Fruit fly (Drosophila melanogaster): ENCODE results near the gene emei.

The emei gene

DNA sequence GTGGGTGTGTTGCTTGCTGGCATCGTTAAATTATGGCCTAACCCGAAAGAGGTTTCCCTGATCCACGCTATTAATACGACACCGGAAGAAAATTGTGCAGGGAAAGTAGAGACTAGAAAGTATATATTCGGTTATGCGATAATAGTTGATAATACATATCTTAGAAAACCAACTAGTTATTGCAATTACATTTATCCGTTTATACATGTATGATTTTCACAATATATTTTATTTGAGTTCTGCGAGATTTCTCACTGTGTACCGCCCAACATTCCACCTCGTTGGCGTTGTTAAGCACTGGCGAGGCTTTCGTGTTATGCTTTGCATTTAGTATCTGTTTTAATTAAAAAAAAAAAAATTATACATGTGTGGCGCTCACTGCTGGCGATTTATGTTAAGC is 45.9 kb downstream of the emei start (continued):
- no peak for TF ChIP-seq dmrt99B (tag; optimal IDR thresholded peaks at IDR 0.05)
- TF ChIP-seq Nf-YC (tag; optimal IDR thresholded peaks at IDR 0.05) = no peak
- no peak for TF ChIP-seq Atf-2 (GFP tag; optimal IDR thresholded peaks at IDR 0.05)
- no peak for TF ChIP-seq lbe (GFP tag; optimal IDR thresholded peaks at IDR 0.05)
- TF ChIP-seq CG12155 (GFP tag; optimal IDR thresholded peaks at IDR 0.05) = no peak
- no peak for TF ChIP-seq CG3995 (GFP tag; optimal IDR thresholded peaks at IDR 0.05)
- TF ChIP-seq CG31441 (GFP tag; IDR thresholded peaks at IDR 0.05) = 0 out of 2 replicates have a peak, but pooled peaks have one; percentile 10
- no peak for TF ChIP-seq abd-A (tag; optimal IDR thresholded peaks at IDR 0.05)
- TF ChIP-seq CG8765 (GFP tag; IDR thresholded peaks at IDR 0.05) = no peak
- TF ChIP-seq tna (GFP tag; IDR thresholded peaks at IDR 0.05; ENCODE audit: partially characterized antibody) = no peak
- TF ChIP-seq row (GFP tag; IDR thresholded peaks at IDR 0.05) = peak; percentile 36; the same call in 2 of the 3 replicates
- no peak for TF ChIP-seq CG1792 (GFP tag; optimal IDR thresholded peaks at IDR 0.05)
- TF ChIP-seq CG9797 (GFP tag; optimal IDR thresholded peaks at IDR 0.05) = no peak
- TF ChIP-seq CG12391 (tag; optimal IDR thresholded peaks at IDR 0.05) = peak; percentile 15
- peak; percentile 6 for TF ChIP-seq CG30431 (GFP tag; optimal IDR thresholded peaks at IDR 0.05)
- TF ChIP-seq dati (GFP tag; IDR thresholded peaks at IDR 0.05) = no peak
- no peak for TF ChIP-seq nerfin-2 (GFP tag; IDR thresholded peaks at IDR 0.05; ENCODE audit: partially characterized antibody)
- TF ChIP-seq CG9876 (GFP tag; optimal IDR thresholded peaks at IDR 0.05) = no peak
- no peak for TF ChIP-seq CG34376 (GFP tag; optimal IDR thresholded peaks at IDR 0.05)
- TF ChIP-seq Usf (GFP tag; optimal IDR thresholded peaks at IDR 0.05) = no peak
- peak; percentile 5 for TF ChIP-seq lmd (GFP tag; IDR thresholded peaks at IDR 0.05)
- no peak for TF ChIP-seq cas (GFP tag; IDR thresholded peaks at IDR 0.05)
- TF ChIP-seq kni (GFP tag; optimal IDR thresholded peaks at IDR 0.05) = no peak
- TF ChIP-seq CG10431 (GFP tag; optimal IDR thresholded peaks at IDR 0.05) = no peak
- TF ChIP-seq caup (GFP tag; optimal IDR thresholded peaks at IDR 0.05; ENCODE audit: severe bottlenecking) = no peak
- TF ChIP-seq Sry-β (GFP tag; optimal IDR thresholded peaks at IDR 0.05) = no peak
- TF ChIP-seq fu2 (GFP tag; optimal IDR thresholded peaks at IDR 0.05) = no peak
- no peak for TF ChIP-seq ac (GFP tag; optimal IDR thresholded peaks at IDR 0.05)
- TF ChIP-seq chm (GFP tag; IDR thresholded peaks at IDR 0.05) = no peak
